Fruit fly (Drosophila melanogaster): ENCODE results near the gene ImpE2.

dm6 chr3L:3560568-3560967 is 48.1 kb upstream of the ImpE2 start:
- TF ChIP-seq Ets96B (tag; optimal IDR thresholded peaks at IDR 0.05): no peak
- TF ChIP-seq CG15336 (GFP tag; IDR thresholded peaks at IDR 0.05): no peak
- TF ChIP-seq esn (GFP tag; optimal IDR thresholded peaks at IDR 0.05): no peak
- no peak for TF ChIP-seq dsx (GFP tag; optimal IDR thresholded peaks at IDR 0.05; ENCODE audit: poor library complexity, severe bottlenecking)
- TF ChIP-seq CG6163 (GFP tag; IDR thresholded peaks at IDR 0.05): no peak
- TF ChIP-seq fkh (GFP tag; optimal IDR thresholded peaks at IDR 0.05): no peak
- no peak for TF ChIP-seq Gug (GFP tag; IDR thresholded peaks at IDR 0.05)
- no peak for TF ChIP-seq CG6854 (GFP tag; optimal IDR thresholded peaks at IDR 0.05)
- TF ChIP-seq salr (GFP tag; optimal IDR thresholded peaks at IDR 0.05): no peak

All from whole organism, prepupa.